Worm (Caenorhabditis elegans) whole organism, young adult: ENCODE results near the gene spig-5.

ENCODE experiments used
- B0035.1 ChIP-seq: sonication (generic microtip); optimal IDR thresholded peaks from 2 replicates; lab custom pipeline; 2016; ENCODE audit warnings: missing genetic modification characterization, mild to moderate bottlenecking, missing compliant biosample characterization, missing genotype, missing genetic modification reagents
- F22D6.2 ChIP-seq: sonication (generic microtip); optimal IDR thresholded peaks from 2 replicates; lab custom pipeline; 2016; ENCODE audit warnings: mild to moderate bottlenecking, missing genetic modification characterization, missing compliant biosample characterization
- F49E8.2 ChIP-seq: sonication (generic microtip); optimal IDR thresholded peaks from 3 replicates; lab custom pipeline; 2017; ENCODE audit warnings: missing genetic modification characterization, mild to moderate bottlenecking, missing compliant biosample characterization, antibody characterized with exemption, moderate library complexity; ENCODE audit not compliant: insufficient read depth
- F55B11.4 ChIP-seq: sonication (generic microtip); optimal IDR thresholded peaks from 2 replicates; lab custom pipeline; 2016; ENCODE audit warnings: missing compliant biosample characterization, missing genetic modification characterization, borderline replicate concordance; ENCODE audit not compliant: insufficient read depth
- F57A8.1 ChIP-seq: fragments of 200-800 bp; sonication (Bioruptor generic); optimal IDR thresholded peaks from 2 replicates; lab custom pipeline; 2018; ENCODE audit warnings: mild to moderate bottlenecking, missing genetic modification characterization, moderate library complexity, missing compliant biosample characterization
- T07F8.4 ChIP-seq: sonication (generic microtip); optimal IDR thresholded peaks from 2 replicates; lab custom pipeline; 2016; ENCODE audit warnings: mild to moderate bottlenecking, missing genetic modification characterization, moderate library complexity, missing compliant biosample characterization
- ama-1 ChIP-seq, 3 experiments: fragments of 150-350 bp in 1 of 3; sonication (generic microtip) in 2 of 3; optimal IDR thresholded peaks; 2 replicates each; lab custom pipeline; 2014 to 2018; ENCODE audit warnings: missing biosample characterization in 2 of 3, missing genetic modification characterization in 2 of 3, missing genetic modification reagents in 2 of 3
- athp-1 ChIP-seq: sonication (generic microtip); optimal IDR thresholded peaks from 2 replicates; lab custom pipeline; 2017; ENCODE audit warnings: mild to moderate bottlenecking, missing genetic modification characterization, missing compliant biosample characterization
- attf-3 ChIP-seq: fragments of 200-800 bp; sonication (Bioruptor generic); conservative IDR thresholded peaks from 2 replicates; pipeline ENCODE4 v1.3.6; 2022; ENCODE audit warnings: missing genetic modification reagents, missing genetic modification characterization, missing compliant biosample characterization
- attf-5 ChIP-seq: fragments of 200-800 bp; sonication (Bioruptor generic); optimal IDR thresholded peaks from 2 replicates; lab custom pipeline; 2018; ENCODE audit warnings: mild to moderate bottlenecking, missing genetic modification characterization, missing compliant biosample characterization
- cebp-1 ChIP-seq, 2 experiments: fragments of 200-800 bp in 1 of 2; sonication (Bioruptor generic) in 1 of 2; sonication (generic microtip) in 1 of 2; IDR thresholded peaks in 1 of 2; optimal IDR thresholded peaks in 1 of 2; 2 replicates each; pipeline versions ENCODE4 v1.3.6 to Lab custom; 2017 to 2022; ENCODE audit warnings: missing compliant biosample characterization in 2 of 2, missing genetic modification characterization in 2 of 2, mild to moderate bottlenecking in 1 of 2, missing genetic modification reagents in 1 of 2, moderate library complexity in 1 of 2
- ceh-91 ChIP-seq: fragments of 200-800 bp; sonication (Bioruptor generic); IDR thresholded peaks from 2 replicates; pipeline ENCODE4 v1.3.6; 2022; ENCODE audit warnings: missing genetic modification reagents, missing genetic modification characterization, missing compliant biosample characterization
- dpff-1 ChIP-seq: sonication (generic microtip); optimal IDR thresholded peaks from 2 replicates; lab custom pipeline; 2017; ENCODE audit warnings: mild to moderate bottlenecking, missing genetic modification characterization, missing compliant biosample characterization
- dpl-1 ChIP-seq: fragments of 150-350 bp; optimal IDR thresholded peaks from 2 replicates; lab custom pipeline; 2014; ENCODE audit warnings: missing biosample characterization, missing genetic modification reagents, missing genetic modification characterization
- egl-44 ChIP-seq: fragments of 200-800 bp; sonication (Bioruptor generic); IDR thresholded peaks from 2 replicates; pipeline ENCODE4 v1.3.6; 2022; ENCODE audit warnings: missing genetic modification reagents, missing genetic modification characterization, missing compliant biosample characterization
- ets-4 ChIP-seq: fragments of 200-800 bp; sonication (Bioruptor generic); optimal IDR thresholded peaks from 2 replicates; lab custom pipeline; 2018; ENCODE audit warnings: mild to moderate bottlenecking, missing genetic modification characterization, missing compliant biosample characterization
- fkh-3 ChIP-seq: sonication (generic microtip); optimal IDR thresholded peaks from 2 replicates; lab custom pipeline; 2016; ENCODE audit warnings: mild to moderate bottlenecking, missing genetic modification characterization, missing compliant biosample characterization
- gei-17 ChIP-seq: fragments of 200-800 bp; sonication (Bioruptor generic); optimal IDR thresholded peaks from 2 replicates; lab custom pipeline; 2018; ENCODE audit warnings: mild to moderate bottlenecking, missing genetic modification characterization, missing compliant biosample characterization
- him-1 ChIP-seq: sonication (generic microtip); optimal IDR thresholded peaks from 2 replicates; lab custom pipeline; 2016; ENCODE audit warnings: missing genotype, missing genetic modification reagents, missing genetic modification characterization, missing compliant biosample characterization
- hlh-12 ChIP-seq: sonication (generic microtip); optimal IDR thresholded peaks from 2 replicates; lab custom pipeline; 2016; ENCODE audit warnings: missing genetic modification characterization, missing compliant biosample characterization
- hmg-20 ChIP-seq: fragments of 200-800 bp; sonication (Bioruptor generic); IDR thresholded peaks from 2 replicates; pipeline ENCODE4 v1.3.6; 2022; ENCODE audit warnings: missing genetic modification reagents, missing genetic modification characterization, missing compliant biosample characterization
- lag-1 ChIP-seq: fragments of 200-800 bp; sonication (Bioruptor generic); IDR thresholded peaks from 2 replicates; pipeline ENCODE4 v1.3.6; 2022; ENCODE audit warnings: missing genetic modification reagents, missing genetic modification characterization, missing compliant biosample characterization
- let-607 ChIP-seq, 2 experiments: fragments of 200-800 bp in 1 of 2; sonication (Bioruptor generic) in 1 of 2; sonication (generic microtip) in 1 of 2; optimal IDR thresholded peaks; 2 replicates each; lab custom pipeline; 2016 to 2018; ENCODE audit warnings: mild to moderate bottlenecking in 2 of 2, missing compliant biosample characterization in 2 of 2, missing genetic modification characterization in 2 of 2, moderate library complexity in 2 of 2, missing genotype in 1 of 2
- lin-35 ChIP-seq, 3 experiments: fragments of 150-350 bp in 2 of 3; sonication (generic microtip) in 1 of 3; optimal IDR thresholded peaks; 2 replicates each; lab custom pipeline; 2014 to 2018; ENCODE audit warnings: missing biosample characterization in 3 of 3, missing genetic modification characterization in 3 of 3, missing genetic modification reagents in 3 of 3
- lin-40 ChIP-seq: sonication (generic microtip); optimal IDR thresholded peaks from 2 replicates; lab custom pipeline; 2016; ENCODE audit warnings: missing genetic modification characterization, mild to moderate bottlenecking, missing compliant biosample characterization, missing genotype, missing genetic modification reagents
- lin-54 ChIP-seq: fragments of 200-800 bp; sonication (Bioruptor generic); optimal IDR thresholded peaks from 2 replicates; lab custom pipeline; 2018; ENCODE audit warnings: mild to moderate bottlenecking, missing genetic modification characterization, missing compliant biosample characterization
- lsy-27 ChIP-seq: sonication (generic microtip); optimal IDR thresholded peaks from 2 replicates; lab custom pipeline; 2017; ENCODE audit warnings: missing genetic modification characterization, mild to moderate bottlenecking, missing compliant biosample characterization, antibody characterized with exemption, missing genotype, borderline replicate concordance; ENCODE audit not compliant: insufficient read depth
- madf-8 ChIP-seq: fragments of 200-800 bp; sonication (Bioruptor generic); conservative IDR thresholded peaks from 2 replicates; pipeline ENCODE4 v1.3.6; 2022; ENCODE audit warnings: missing genetic modification reagents, missing genetic modification characterization, missing compliant biosample characterization
- mcd-1 ChIP-seq: fragments of 200-800 bp; sonication (Bioruptor generic); IDR thresholded peaks from 2 replicates; pipeline ENCODE4 v1.3.6; 2022; ENCODE audit warnings: missing genetic modification reagents, missing genetic modification characterization, missing compliant biosample characterization
- mxl-1 ChIP-seq: sonication (generic microtip); optimal IDR thresholded peaks from 2 replicates; lab custom pipeline; 2016; ENCODE audit warnings: missing genetic modification characterization, missing compliant biosample characterization
- nfyb-1 ChIP-seq: fragments of 200-800 bp; sonication (Bioruptor generic); IDR thresholded peaks from 2 replicates; pipeline ENCODE4 v1.3.6; 2022; ENCODE audit warnings: missing genetic modification reagents, missing genetic modification characterization, missing compliant biosample characterization
- nhr-80 ChIP-seq: sonication (generic microtip); optimal IDR thresholded peaks from 2 replicates; lab custom pipeline; 2016; ENCODE audit warnings: missing genetic modification characterization, missing compliant biosample characterization
- pbrm-1 ChIP-seq: fragments of 200-800 bp; sonication (Bioruptor generic); IDR thresholded peaks from 2 replicates; pipeline ENCODE4 v1.3.6; 2022; ENCODE audit warnings: missing genetic modification reagents, missing genetic modification characterization, missing compliant biosample characterization
- repo-1 ChIP-seq: sonication (generic microtip); optimal IDR thresholded peaks from 2 replicates; lab custom pipeline; 2017; ENCODE audit warnings: mild to moderate bottlenecking, missing genetic modification characterization, missing compliant biosample characterization
- rpc-1 ChIP-seq, 2 experiments: fragments of 150-350 bp in 1 of 2; sonication (generic microtip) in 1 of 2; optimal IDR thresholded peaks; 2 replicates each; lab custom pipeline; 2014 to 2018; ENCODE audit warnings: missing biosample characterization in 1 of 2, missing genetic modification characterization in 1 of 2, missing genetic modification reagents in 1 of 2, missing genotype in 1 of 2
- snpc-1.3 ChIP-seq: sonication (generic microtip); optimal IDR thresholded peaks from 2 replicates; lab custom pipeline; 2017; ENCODE audit warnings: missing genetic modification characterization, mild to moderate bottlenecking, missing compliant biosample characterization, antibody characterized with exemption, moderate library complexity, missing genotype, missing genetic modification reagents; ENCODE audit not compliant: insufficient read depth
- sptf-2 ChIP-seq: fragments of 200-800 bp; sonication (Bioruptor generic); optimal IDR thresholded peaks from 2 replicates; lab custom pipeline; 2018; ENCODE audit warnings: mild to moderate bottlenecking, missing genetic modification characterization, missing compliant biosample characterization
- tbp1 ChIP-seq: fragments of 200-800 bp; sonication (Bioruptor generic); optimal IDR thresholded peaks from 2 replicates; lab custom pipeline; 2018; ENCODE audit warnings: mild to moderate bottlenecking, missing genetic modification characterization, missing compliant biosample characterization
- tlf-1 ChIP-seq: fragments of 200-800 bp; sonication (Bioruptor generic); optimal IDR thresholded peaks from 2 replicates; lab custom pipeline; 2018; ENCODE audit warnings: mild to moderate bottlenecking, missing genetic modification characterization, missing compliant biosample characterization
- xnd-1 ChIP-seq: sonication (generic microtip); optimal IDR thresholded peaks from 2 replicates; lab custom pipeline; 2016; ENCODE audit warnings: missing genotype, missing genetic modification reagents, missing genetic modification characterization, missing compliant biosample characterization
- zfh-2 ChIP-seq: fragments of 200-800 bp; sonication (Bioruptor generic); conservative IDR thresholded peaks from 2 replicates; pipeline ENCODE4 v1.3.6; 2022; ENCODE audit warnings: missing genetic modification reagents, missing genetic modification characterization, missing compliant biosample characterization
- zim-3 ChIP-seq: sonication (generic microtip); optimal IDR thresholded peaks from 2 replicates; lab custom pipeline; 2017; ENCODE audit warnings: mild to moderate bottlenecking, missing genetic modification characterization, moderate library complexity, missing compliant biosample characterization
- ztf-18 ChIP-seq: sonication (generic microtip); optimal IDR thresholded peaks from 2 replicates; lab custom pipeline; 2016; ENCODE audit warnings: missing genotype, mild to moderate bottlenecking, missing genetic modification characterization, missing compliant biosample characterization
- ztf-26 ChIP-seq: sonication (generic microtip); optimal IDR thresholded peaks from 2 replicates; lab custom pipeline; 2017; ENCODE audit warnings: missing genetic modification characterization, missing compliant biosample characterization
- ztf-3 ChIP-seq: fragments of 200-800 bp; sonication (Bioruptor generic); optimal IDR thresholded peaks from 2 replicates; lab custom pipeline; 2018; ENCODE audit warnings: mild to moderate bottlenecking, missing genetic modification characterization, missing compliant biosample characterization
- ztf-6 ChIP-seq: fragments of 200-800 bp; sonication (Bioruptor generic); IDR thresholded peaks from 2 replicates; pipeline ENCODE4 v1.3.6; 2022; ENCODE audit warnings: missing genetic modification reagents, missing genetic modification characterization, missing compliant biosample characterization

The spig-5 gene

DNA sequence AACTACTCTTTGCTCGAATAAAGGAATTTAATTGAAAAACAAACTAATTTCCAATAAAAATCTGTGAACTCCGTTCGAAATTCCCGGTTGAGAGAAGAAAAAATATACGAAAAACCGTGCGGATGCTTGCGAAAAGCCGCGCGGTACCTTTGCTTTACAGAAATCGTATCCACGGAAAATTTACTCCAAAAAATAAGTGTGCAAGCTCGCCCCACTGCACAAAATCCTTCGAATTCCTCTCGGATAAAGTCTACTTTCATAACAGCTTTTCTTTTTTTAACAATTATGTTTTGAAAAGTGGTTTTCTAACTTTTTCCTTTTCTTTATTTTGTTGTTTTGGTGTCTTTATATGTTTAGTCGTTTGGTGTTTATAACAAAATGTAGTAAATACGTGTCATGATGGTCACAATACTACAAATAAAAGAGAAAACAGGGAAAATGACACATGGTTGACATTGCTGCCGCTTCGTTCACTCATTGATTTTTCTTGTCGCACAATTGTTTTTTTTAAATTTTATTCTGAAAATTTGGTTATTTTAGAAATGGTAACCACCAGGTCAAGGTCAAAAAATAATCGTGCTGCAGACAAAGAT lies 39.1 kb downstream of the spig-5 start, which contains the start of gene cept-2 (continued):
- TF ChIP-seq dpl-1 (peak; percentile 56), hlh-12 (tag; lab: Kevin White, UChicago) (no peak), tlf-1 (GFP tag; lab: Kevin White, UChicago) (peak; percentile 66), F57A8.1 (GFP tag; lab: Kevin White, UChicago) (no peak), egl-44 (0 out of 2 replicates have a peak, but pooled peaks have one; percentile 23), ztf-6 (GFP tag; lab: Robert Waterston, UW) (no peak), mcd-1 (GFP tag; lab: Robert Waterston, UW) (peak; percentile 98), lin-54 (GFP tag; lab: Kevin White, UChicago) (no peak), ztf-26 (no peak), ets-4 (GFP tag; lab: Kevin White, UChicago) (no peak), xnd-1 (no peak), lag-1 (GFP tag; lab: Robert Waterston, UW) (no peak), attf-3 (GFP tag; lab: Robert Waterston, UW) (peak; percentile 69), rpc-1 (optimal IDR thresholded peaks at IDR 0.05; lab: Kevin White, UChicago) (peak; percentile 39), rpc-1 (tag; optimal IDR thresholded peaks at IDR 0.05; lab: Kevin White, UChicago) (peak; percentile 2), nfyb-1 (GFP tag; lab: Robert Waterston, UW) (peak; percentile 67), fkh-3 (tag; lab: Kevin White, UChicago) (no peak), T07F8.4 (no peak), gei-17 (GFP tag; lab: Kevin White, UChicago) (no peak), F22D6.2 (tag; lab: Kevin White, UChicago) (no peak), let-607 (tag; optimal IDR thresholded peaks at IDR 0.05; lab: Kevin White, UChicago) (peak; percentile 76 to 81), B0035.1 (tag; lab: Kevin White, UChicago) (no peak), dpff-1 (no peak), zfh-2 (GFP tag; lab: Robert Waterston, UW) (no peak), nhr-80 (peak; percentile 54), pbrm-1 (GFP tag; lab: Robert Waterston, UW) (peak; percentile 78), lsy-27 (no peak), him-1 (tag; lab: Kevin White, UChicago) (peak; percentile 36), ztf-3 (GFP tag; lab: Kevin White, UChicago) (no peak), sptf-2 (GFP tag; lab: Kevin White, UChicago) (no peak), lin-40 (tag; lab: Kevin White, UChicago) (no peak), mxl-1 (tag; lab: Kevin White, UChicago) (no peak), ceh-91 (GFP tag; lab: Robert Waterston, UW) (0 out of 2 replicates have a peak, but pooled peaks have one; percentile 30), lin-35 (GFP tag; optimal IDR thresholded peaks at IDR 0.05; lab: Kevin White, UChicago) (peak in 2 of 3 experiments; percentile 58 to 92), attf-5 (GFP tag; lab: Kevin White, UChicago) (peak; percentile 87), F49E8.2 (peak; percentile 57), hmg-20 (GFP tag; lab: Robert Waterston, UW) (0 out of 2 replicates have a peak, but pooled peaks have one; percentile 43), F55B11.4 (tag; lab: Kevin White, UChicago) (no peak), ztf-18 (peak; percentile 80), snpc-1.3 (tag; lab: Kevin White, UChicago) (peak; percentile 66), madf-8 (GFP tag; lab: Robert Waterston, UW) (no peak), zim-3 (tag; lab: Kevin White, UChicago) (no peak), athp-1 (peak; percentile 41), tbp1 (GFP tag; lab: Kevin White, UChicago) (peak; percentile 65), repo-1 (no peak), cebp-1 (GFP tag; IDR thresholded peaks at IDR 0.05; lab: Robert Waterston, UW) (0 out of 2 replicates have a peak, but pooled peaks have one; percentile 34), cebp-1 (tag; optimal IDR thresholded peaks at IDR 0.05; lab: Kevin White, UChicago) (no peak), ama-1 (optimal IDR thresholded peaks at IDR 0.05; lab: Kevin White, UChicago) (no peak), ama-1 (GFP tag; optimal IDR thresholded peaks at IDR 0.05; lab: Kevin White, UChicago) (no peak)
